Worm (Caenorhabditis elegans) whole organism, L4 larva: ENCODE measurements around the gene eif-3.K.

Source experiments
- D1046.2 ChIP-seq: fragments of 200-800 bp; sonication (Bioruptor generic); IDR thresholded peaks from 2 replicates; pipeline ENCODE4 v1.3.6; 2022; ENCODE audit warnings: missing genetic modification characterization, missing compliant biosample characterization
- R02D3.7 ChIP-seq: fragments of 150-350 bp; sonication (generic microtip); optimal IDR thresholded peaks from 3 replicates; lab custom pipeline; 2014; ENCODE audit warnings: missing biosample characterization, missing genetic modification characterization
- T20F7.1 ChIP-seq: fragments of 200-800 bp; sonication (Bioruptor generic); optimal IDR thresholded peaks from 2 replicates; lab custom pipeline; 2018; ENCODE audit warnings: mild to moderate bottlenecking, missing genetic modification characterization, missing compliant biosample characterization
- Y105C5A.15 ChIP-seq: fragments of 200-800 bp; sonication (Bioruptor generic); IDR thresholded peaks from 2 replicates; pipeline ENCODE4 v1.3.6; 2022; ENCODE audit warnings: missing genetic modification characterization, missing compliant biosample characterization
- Y48G9A.11 ChIP-seq: fragments of 200-800 bp; sonication (Bioruptor generic); IDR thresholded peaks from 2 replicates; pipeline ENCODE4 v1.3.6; 2022; ENCODE audit warnings: missing genetic modification reagents, missing genetic modification characterization, missing compliant biosample characterization
- ama-1 ChIP-seq: fragments of 150-350 bp; optimal IDR thresholded peaks from 2 replicates; lab custom pipeline; 2014; ENCODE audit warnings: inconsistent platforms, mixed read lengths
- arid-1 ChIP-seq: fragments of 200-800 bp; sonication (Bioruptor generic); conservative IDR thresholded peaks from 2 replicates; pipeline ENCODE4 v1.3.6; 2022; ENCODE audit warnings: missing genetic modification reagents, missing genetic modification characterization, missing compliant biosample characterization
- ceh-82 ChIP-seq: sonication (generic microtip); optimal IDR thresholded peaks from 2 replicates; lab custom pipeline; 2017; ENCODE audit warnings: missing biosample characterization, missing genetic modification characterization
- daf-16 ChIP-seq, 3 experiments: sonication (generic microtip); optimal IDR thresholded peaks; 2 replicates each; lab custom pipeline; 2016 to 2017; ENCODE audit warnings: missing genetic modification characterization in 3 of 3, missing genetic modification reagents in 3 of 3, mild to moderate bottlenecking in 2 of 3, missing compliant biosample characterization in 2 of 3, missing biosample characterization in 1 of 3, moderate library complexity in 1 of 3
- daf-8 ChIP-seq: fragments of 200-800 bp; sonication (Bioruptor generic); IDR thresholded peaks from 2 replicates; pipeline ENCODE4 v1.3.6; 2022; ENCODE audit warnings: missing genetic modification characterization, missing compliant biosample characterization
- dmd-6 ChIP-seq: fragments of 200-800 bp; sonication (Bioruptor generic); IDR thresholded peaks from 2 replicates; pipeline ENCODE4 v1.3.6; 2022; ENCODE audit warnings: missing genetic modification reagents, missing genetic modification characterization, missing compliant biosample characterization
- dmd-9 ChIP-seq: fragments of 200-800 bp; sonication (Bioruptor generic); IDR thresholded peaks from 2 replicates; pipeline ENCODE4 v1.3.6; 2022; ENCODE audit warnings: missing genetic modification reagents, missing genetic modification characterization, missing compliant biosample characterization
- dve-1 ChIP-seq: sonication (generic microtip); optimal IDR thresholded peaks from 2 replicates; lab custom pipeline; 2017; ENCODE audit warnings: antibody characterized with exemption, mild to moderate bottlenecking, missing genetic modification characterization, missing compliant biosample characterization; ENCODE audit not compliant: insufficient read depth
- gei-8 ChIP-seq: fragments of 200-800 bp; sonication (Bioruptor generic); optimal IDR thresholded peaks from 2 replicates; lab custom pipeline; 2018; ENCODE audit warnings: mild to moderate bottlenecking, missing genetic modification characterization, missing compliant biosample characterization
- hlh-11 ChIP-seq: fragments of 200-800 bp; sonication (Bioruptor generic); optimal IDR thresholded peaks from 2 replicates; lab custom pipeline; 2018; ENCODE audit warnings: mild to moderate bottlenecking, missing genetic modification characterization, missing compliant biosample characterization
- hlh-30 ChIP-seq: sonication (generic microtip); optimal IDR thresholded peaks from 2 replicates; lab custom pipeline; 2017; ENCODE audit warnings: antibody characterized with exemption, mild to moderate bottlenecking, missing genetic modification characterization, missing compliant biosample characterization; ENCODE audit not compliant: insufficient read depth
- hmg-1.1 ChIP-seq: fragments of 200-800 bp; sonication (Bioruptor generic); IDR thresholded peaks from 2 replicates; pipeline ENCODE4 v1.3.6; 2022; ENCODE audit warnings: missing genetic modification reagents, missing genetic modification characterization, missing compliant biosample characterization
- lim-7 ChIP-seq: fragments of 200-800 bp; sonication (Bioruptor generic); IDR thresholded peaks from 2 replicates; pipeline ENCODE4 v1.3.6; 2022; ENCODE audit warnings: missing genetic modification characterization, missing compliant biosample characterization
- lin-1 ChIP-seq: fragments of 200-800 bp; sonication (Bioruptor generic); IDR thresholded peaks from 2 replicates; pipeline ENCODE4 v1.3.6; 2022; ENCODE audit warnings: missing genetic modification reagents, missing genetic modification characterization, missing compliant biosample characterization
- lin-13 ChIP-seq: fragments of 150-350 bp; optimal IDR thresholded peaks from 2 replicates; lab custom pipeline; 2014; ENCODE audit warnings: missing biosample characterization, missing genetic modification reagents, missing genetic modification characterization
- lin-15B ChIP-seq: fragments of 150-350 bp; sonication (generic microtip); optimal IDR thresholded peaks from 3 replicates; lab custom pipeline; 2014; ENCODE audit warnings: missing biosample characterization, missing genetic modification characterization
- lin-39 ChIP-seq: fragments of 150-350 bp; optimal IDR thresholded peaks from 2 replicates; lab custom pipeline; 2014; ENCODE audit warnings: missing biosample characterization, missing genetic modification reagents, missing genetic modification characterization
- madf-5 ChIP-seq, 2 experiments: fragments of 200-800 bp; sonication (Bioruptor generic); IDR thresholded peaks; 2 replicates each; pipeline ENCODE4 v1.3.6; 2022; ENCODE audit warnings: missing compliant biosample characterization in 2 of 2, missing genetic modification characterization in 2 of 2
- madf-9 ChIP-seq: fragments of 200-800 bp; sonication (Bioruptor generic); conservative IDR thresholded peaks from 2 replicates; pipeline ENCODE4 v1.3.6; 2022; ENCODE audit warnings: missing genetic modification reagents, missing genetic modification characterization, missing compliant biosample characterization
- mdl-1 ChIP-seq, 2 experiments: fragments of 150-350 bp in 1 of 2; sonication (generic microtip) in 1 of 2; optimal IDR thresholded peaks; 2 replicates each; lab custom pipeline; 2014 to 2017; ENCODE audit warnings: missing biosample characterization in 2 of 2, missing genetic modification characterization in 2 of 2
- mxl-3 ChIP-seq: fragments of 200-800 bp; sonication (Bioruptor generic); optimal IDR thresholded peaks from 2 replicates; lab custom pipeline; 2018; ENCODE audit warnings: mild to moderate bottlenecking, missing genetic modification characterization, missing compliant biosample characterization
- nhr-237 ChIP-seq: sonication (generic microtip); optimal IDR thresholded peaks from 2 replicates; lab custom pipeline; 2017; ENCODE audit warnings: missing biosample characterization, missing genetic modification characterization
- nhr-25 ChIP-seq: sonication (generic microtip); optimal IDR thresholded peaks from 2 replicates; lab custom pipeline; 2017; ENCODE audit warnings: missing genetic modification characterization, mild to moderate bottlenecking, missing compliant biosample characterization, antibody characterized with exemption, moderate library complexity, borderline replicate concordance; ENCODE audit not compliant: insufficient read depth
- nhr-28 ChIP-seq: fragments of 150-350 bp; optimal IDR thresholded peaks from 2 replicates; lab custom pipeline; 2014; ENCODE audit warnings: missing biosample characterization, missing genetic modification characterization
- nhr-42 ChIP-seq: fragments of 200-800 bp; sonication (Bioruptor generic); IDR thresholded peaks from 2 replicates; pipeline ENCODE4 v1.3.6; 2022; ENCODE audit warnings: missing genetic modification characterization, missing compliant biosample characterization
- nhr-76 ChIP-seq: fragments of 150-350 bp; optimal IDR thresholded peaks from 2 replicates; lab custom pipeline; 2014; ENCODE audit warnings: missing biosample characterization, missing genetic modification characterization
- nhr-77 ChIP-seq: fragments of 150-350 bp; optimal IDR thresholded peaks from 2 replicates; lab custom pipeline; 2014; ENCODE audit warnings: missing biosample characterization, missing genetic modification characterization
- pqm-1 ChIP-seq: sonication (generic microtip); optimal IDR thresholded peaks from 2 replicates; lab custom pipeline; 2017; ENCODE audit warnings: missing biosample characterization, missing genetic modification characterization
- rbr-2 ChIP-seq: sonication (generic microtip); optimal IDR thresholded peaks from 2 replicates; lab custom pipeline; 2016; ENCODE audit warnings: missing genotype, missing genetic modification characterization, missing compliant biosample characterization
- set-16 ChIP-seq: fragments of 200-800 bp; sonication (Bioruptor generic); IDR thresholded peaks from 2 replicates; pipeline ENCODE4 v1.3.6; 2022; ENCODE audit warnings: missing genetic modification reagents, missing genetic modification characterization, missing compliant biosample characterization
- tag-97 ChIP-seq: fragments of 200-800 bp; sonication (Bioruptor generic); IDR thresholded peaks from 2 replicates; pipeline ENCODE4 v1.3.6; 2022; ENCODE audit warnings: missing genetic modification characterization, missing compliant biosample characterization
- unc-130 ChIP-seq: sonication (generic microtip); optimal IDR thresholded peaks from 2 replicates; lab custom pipeline; 2016; ENCODE audit warnings: missing genetic modification reagents, missing genetic modification characterization, missing compliant biosample characterization
- zfp-2 ChIP-seq: sonication (generic microtip); optimal IDR thresholded peaks from 2 replicates; lab custom pipeline; 2016; ENCODE audit warnings: mild to moderate bottlenecking, missing genetic modification characterization, missing compliant biosample characterization
- zfp-3 ChIP-seq: fragments of 200-800 bp; sonication (Bioruptor generic); conservative IDR thresholded peaks from 2 replicates; pipeline ENCODE4 v1.3.6; 2022; ENCODE audit warnings: missing genetic modification reagents, missing genetic modification characterization, missing compliant biosample characterization
- zip-2 ChIP-seq: fragments of 150-350 bp; optimal IDR thresholded peaks from 2 replicates; lab custom pipeline; 2014; ENCODE audit warnings: missing biosample characterization, missing genetic modification characterization
- ztf-7 ChIP-seq: fragments of 150-350 bp; optimal IDR thresholded peaks from 2 replicates; lab custom pipeline; 2014; ENCODE audit warnings: missing biosample characterization, missing genetic modification characterization

Gene eif-3.K

ce11 chrV:12939434-12939833, 14.4 kb upstream of the eif-3.K start, which contains the start of gene T16G1.5:
TSS of gene T16G1.5 (minus strand) at chrV:12939552.
- TF ChIP-seq daf-16 (GFP tag; optimal IDR thresholded peaks at IDR 0.05; lab: Kevin White, UChicago) (no peak), daf-16 (tag; optimal IDR thresholded peaks at IDR 0.05; lab: Kevin White, UChicago) (peak; percentile 76), T20F7.1 (GFP tag; lab: Kevin White, UChicago) (no peak), lin-13 (no peak), dmd-9 (GFP tag; lab: Robert Waterston, UW) (no peak), dve-1 (tag; lab: Kevin White, UChicago) (no peak), lim-7 (GFP tag; lab: Robert Waterston, UW) (no peak), mdl-1 (tag; optimal IDR thresholded peaks at IDR 0.05; lab: Kevin White, UChicago) (no peak), lin-1 (GFP tag; lab: Robert Waterston, UW) (no peak), nhr-77 (tag; lab: Kevin White, UChicago) (peak; percentile 36), zfp-3 (GFP tag; lab: Robert Waterston, UW) (no peak), Y48G9A.11 (GFP tag; lab: Robert Waterston, UW) (no peak), R02D3.7 (tag; lab: Kevin White, UChicago) (no peak), rbr-2 (tag; lab: Kevin White, UChicago) (no peak), lin-15B (tag; lab: Kevin White, UChicago) (no peak), madf-5 (GFP tag; IDR thresholded peaks at IDR 0.05; lab: Robert Waterston, UW) (no peak), madf-9 (no peak), arid-1 (GFP tag; lab: Robert Waterston, UW) (no peak), dmd-6 (GFP tag; lab: Robert Waterston, UW) (0 out of 2 replicates have a peak, but pooled peaks have one; percentile 23), ama-1 (no peak), Y105C5A.15 (GFP tag; lab: Robert Waterston, UW) (no peak), tag-97 (GFP tag; lab: Robert Waterston, UW) (no peak), unc-130 (GFP tag; lab: Kevin White, UChicago) (no peak), hlh-11 (no peak), nhr-42 (GFP tag; lab: Robert Waterston, UW) (no peak), ztf-7 (no peak), zip-2 (tag; lab: Kevin White, UChicago) (peak; percentile 88), gei-8 (GFP tag; lab: Kevin White, UChicago) (no peak), nhr-237 (no peak), pqm-1 (tag; lab: Kevin White, UChicago) (peak; percentile 40), lin-39 (tag; lab: Kevin White, UChicago) (no peak), set-16 (no peak), nhr-28 (tag; lab: Kevin White, UChicago) (peak; percentile 58), daf-8 (GFP tag; lab: Robert Waterston, UW) (no peak), D1046.2 (no peak), zfp-2 (no peak), nhr-25 (tag; lab: Kevin White, UChicago) (no peak), mxl-3 (no peak), nhr-76 (no peak), ceh-82 (no peak), hmg-1.1 (GFP tag; lab: Robert Waterston, UW) (no peak)

ce11 chrV:12941797-12942474, 11.9 kb upstream of the eif-3.K start, which contains the start of gene T16G1.4:
TSS of gene T16G1.4 (minus strand) at chrV:12941847.
- TF ChIP-seq hlh-30 (tag; lab: Kevin White, UChicago), result peak; percentile 46
- no peak for TF ChIP-seq D1046.2
- no peak for TF ChIP-seq daf-16 (GFP tag; optimal IDR thresholded peaks at IDR 0.05; lab: Kevin White, UChicago)
- TF ChIP-seq daf-16 (tag; optimal IDR thresholded peaks at IDR 0.05; lab: Kevin White, UChicago), result peak; percentile 51
- TF ChIP-seq nhr-28 (tag; lab: Kevin White, UChicago), result peak; percentile 11
- TF ChIP-seq, all 104 proteins: peak for 3
